Worm (Caenorhabditis elegans) whole organism, young adult: ENCODE results near the gene Y39A1A.17.

Experiments used
- B0019.2 ChIP-seq: fragments of 200-800 bp; sonication (Bioruptor generic); conservative IDR thresholded peaks from 2 replicates; pipeline ENCODE4 v1.3.6; 2022; ENCODE audit warnings: missing genetic modification reagents, missing genetic modification characterization, missing compliant biosample characterization
- B0261.1 ChIP-seq: sonication (generic microtip); optimal IDR thresholded peaks from 2 replicates; lab custom pipeline; 2016; ENCODE audit warnings: mild to moderate bottlenecking, missing genetic modification characterization, moderate library complexity, missing compliant biosample characterization
- B0336.3 ChIP-seq: fragments of 200-800 bp; sonication (Bioruptor generic); IDR thresholded peaks from 2 replicates; pipeline ENCODE4 v1.3.6; 2022; ENCODE audit warnings: missing genetic modification characterization, missing compliant biosample characterization
- D2030.7 ChIP-seq: fragments of 200-800 bp; sonication (Bioruptor generic); IDR thresholded peaks from 2 replicates; pipeline ENCODE4 v1.3.6; 2022; ENCODE audit warnings: missing genetic modification reagents, missing genetic modification characterization, missing compliant biosample characterization
- F10E7.11 ChIP-seq: sonication (generic microtip); optimal IDR thresholded peaks from 2 replicates; lab custom pipeline; 2017; ENCODE audit warnings: mild to moderate bottlenecking, missing genetic modification characterization, moderate library complexity, missing compliant biosample characterization
- F52B5.7 ChIP-seq: sonication (generic microtip); optimal IDR thresholded peaks from 2 replicates; lab custom pipeline; 2016; ENCODE audit warnings: mild to moderate bottlenecking, missing genetic modification characterization, missing compliant biosample characterization
- F55B11.4 ChIP-seq: sonication (generic microtip); optimal IDR thresholded peaks from 2 replicates; lab custom pipeline; 2016; ENCODE audit warnings: missing compliant biosample characterization, missing genetic modification characterization, borderline replicate concordance; ENCODE audit not compliant: insufficient read depth
- T07F8.4 ChIP-seq: sonication (generic microtip); optimal IDR thresholded peaks from 2 replicates; lab custom pipeline; 2016; ENCODE audit warnings: mild to moderate bottlenecking, missing genetic modification characterization, moderate library complexity, missing compliant biosample characterization
- T26A5.8 ChIP-seq: sonication (generic microtip); optimal IDR thresholded peaks from 2 replicates; lab custom pipeline; 2016; ENCODE audit warnings: missing genetic modification characterization, missing compliant biosample characterization
- Y53F4B.3 ChIP-seq: fragments of 200-800 bp; sonication (Bioruptor generic); IDR thresholded peaks from 2 replicates; pipeline ENCODE4 v1.3.6; 2022; ENCODE audit warnings: missing genetic modification reagents, missing genetic modification characterization, missing compliant biosample characterization
- akir-1 ChIP-seq: fragments of 200-800 bp; sonication (Bioruptor generic); optimal IDR thresholded peaks from 2 replicates; lab custom pipeline; 2018; ENCODE audit warnings: mild to moderate bottlenecking, missing genetic modification characterization, moderate library complexity, missing compliant biosample characterization
- attf-3 ChIP-seq: fragments of 200-800 bp; sonication (Bioruptor generic); conservative IDR thresholded peaks from 2 replicates; pipeline ENCODE4 v1.3.6; 2022; ENCODE audit warnings: missing genetic modification reagents, missing genetic modification characterization, missing compliant biosample characterization
- bed-1 ChIP-seq: fragments of 200-800 bp; sonication (Bioruptor generic); IDR thresholded peaks from 2 replicates; pipeline ENCODE4 v1.3.6; 2022; ENCODE audit warnings: missing genetic modification reagents, missing genetic modification characterization, missing compliant biosample characterization
- bed-2 ChIP-seq: fragments of 200-800 bp; sonication (Bioruptor generic); IDR thresholded peaks from 2 replicates; pipeline ENCODE4 v1.3.6; 2022; ENCODE audit warnings: missing genetic modification reagents, missing genetic modification characterization, missing compliant biosample characterization
- ceh-27 ChIP-seq: fragments of 200-800 bp; sonication (Bioruptor generic); optimal IDR thresholded peaks from 2 replicates; lab custom pipeline; 2018; ENCODE audit warnings: mild to moderate bottlenecking, missing genetic modification characterization, moderate library complexity, missing compliant biosample characterization
- ceh-40 ChIP-seq: fragments of 200-800 bp; sonication (Bioruptor generic); IDR thresholded peaks from 2 replicates; pipeline ENCODE4 v1.3.6; 2022; ENCODE audit warnings: missing genetic modification characterization, missing compliant biosample characterization
- dox-1 ChIP-seq: fragments of 200-800 bp; sonication (Bioruptor generic); IDR thresholded peaks from 2 replicates; pipeline ENCODE4 v1.3.6; 2022; ENCODE audit warnings: missing genetic modification reagents, missing genetic modification characterization, missing compliant biosample characterization
- dpff-1 ChIP-seq: sonication (generic microtip); optimal IDR thresholded peaks from 2 replicates; lab custom pipeline; 2017; ENCODE audit warnings: mild to moderate bottlenecking, missing genetic modification characterization, missing compliant biosample characterization
- efl-1 ChIP-seq: fragments of 150-350 bp; optimal IDR thresholded peaks from 2 replicates; lab custom pipeline; 2014; ENCODE audit warnings: missing biosample characterization, missing genetic modification reagents, missing genetic modification characterization
- egl-18 ChIP-seq: fragments of 200-800 bp; sonication (Bioruptor generic); IDR thresholded peaks from 2 replicates; pipeline ENCODE4 v1.3.6; 2022; ENCODE audit warnings: missing genetic modification reagents, missing genetic modification characterization, missing compliant biosample characterization
- egl-44 ChIP-seq: fragments of 200-800 bp; sonication (Bioruptor generic); IDR thresholded peaks from 2 replicates; pipeline ENCODE4 v1.3.6; 2022; ENCODE audit warnings: missing genetic modification reagents, missing genetic modification characterization, missing compliant biosample characterization
- ets-4 ChIP-seq: fragments of 200-800 bp; sonication (Bioruptor generic); optimal IDR thresholded peaks from 2 replicates; lab custom pipeline; 2018; ENCODE audit warnings: mild to moderate bottlenecking, missing genetic modification characterization, missing compliant biosample characterization
- hlh-26 ChIP-seq: fragments of 200-800 bp; sonication (Bioruptor generic); conservative IDR thresholded peaks from 2 replicates; pipeline ENCODE4 v1.3.6; 2022; ENCODE audit warnings: missing genetic modification reagents, missing genetic modification characterization, missing compliant biosample characterization
- hmg-1.2 ChIP-seq: fragments of 200-800 bp; sonication (Bioruptor generic); IDR thresholded peaks from 2 replicates; pipeline ENCODE4 v1.3.6; 2022; ENCODE audit warnings: missing genetic modification reagents, missing genetic modification characterization, missing compliant biosample characterization
- hrde-1 ChIP-seq: sonication (generic microtip); optimal IDR thresholded peaks from 2 replicates; lab custom pipeline; 2016; ENCODE audit warnings: missing genetic modification characterization, mild to moderate bottlenecking, missing compliant biosample characterization, moderate library complexity, missing genotype, missing genetic modification reagents, borderline replicate concordance
- lag-1 ChIP-seq: fragments of 200-800 bp; sonication (Bioruptor generic); IDR thresholded peaks from 2 replicates; pipeline ENCODE4 v1.3.6; 2022; ENCODE audit warnings: missing genetic modification reagents, missing genetic modification characterization, missing compliant biosample characterization
- let-607 ChIP-seq, 2 experiments: fragments of 200-800 bp in 1 of 2; sonication (Bioruptor generic) in 1 of 2; sonication (generic microtip) in 1 of 2; optimal IDR thresholded peaks; 2 replicates each; lab custom pipeline; 2016 to 2018; ENCODE audit warnings: mild to moderate bottlenecking in 2 of 2, missing compliant biosample characterization in 2 of 2, missing genetic modification characterization in 2 of 2, moderate library complexity in 2 of 2, missing genotype in 1 of 2
- lin-35 ChIP-seq, 3 experiments: fragments of 150-350 bp in 2 of 3; sonication (generic microtip) in 1 of 3; optimal IDR thresholded peaks; 2 replicates each; lab custom pipeline; 2014 to 2018; ENCODE audit warnings: missing biosample characterization in 3 of 3, missing genetic modification characterization in 3 of 3, missing genetic modification reagents in 3 of 3
- lsl-1 ChIP-seq: fragments of 200-800 bp; sonication (Bioruptor generic); optimal IDR thresholded peaks from 2 replicates; lab custom pipeline; 2018; ENCODE audit warnings: mild to moderate bottlenecking, missing genetic modification characterization, moderate library complexity, missing compliant biosample characterization
- madf-3 ChIP-seq: fragments of 200-800 bp; sonication (Bioruptor generic); IDR thresholded peaks from 2 replicates; pipeline ENCODE4 v1.3.6; 2022; ENCODE audit warnings: missing genetic modification reagents, missing genetic modification characterization, missing compliant biosample characterization
- madf-6 ChIP-seq: fragments of 200-800 bp; sonication (Bioruptor generic); IDR thresholded peaks from 2 replicates; pipeline ENCODE4 v1.3.6; 2022; ENCODE audit warnings: missing genetic modification reagents, missing genetic modification characterization, missing compliant biosample characterization
- madf-8 ChIP-seq: fragments of 200-800 bp; sonication (Bioruptor generic); conservative IDR thresholded peaks from 2 replicates; pipeline ENCODE4 v1.3.6; 2022; ENCODE audit warnings: missing genetic modification reagents, missing genetic modification characterization, missing compliant biosample characterization
- mcd-1 ChIP-seq: fragments of 200-800 bp; sonication (Bioruptor generic); IDR thresholded peaks from 2 replicates; pipeline ENCODE4 v1.3.6; 2022; ENCODE audit warnings: missing genetic modification reagents, missing genetic modification characterization, missing compliant biosample characterization
- mel-28 ChIP-seq: sonication (generic microtip); optimal IDR thresholded peaks from 2 replicates; lab custom pipeline; 2016; ENCODE audit warnings: borderline replicate concordance, mild to moderate bottlenecking, missing genetic modification characterization, missing compliant biosample characterization
- nfyb-1 ChIP-seq: fragments of 200-800 bp; sonication (Bioruptor generic); IDR thresholded peaks from 2 replicates; pipeline ENCODE4 v1.3.6; 2022; ENCODE audit warnings: missing genetic modification reagents, missing genetic modification characterization, missing compliant biosample characterization
- nhr-90 ChIP-seq: sonication (generic microtip); optimal IDR thresholded peaks from 2 replicates; lab custom pipeline; 2016; ENCODE audit warnings: missing genotype, mild to moderate bottlenecking, missing genetic modification characterization, missing compliant biosample characterization
- pha-4 ChIP-seq: fragments of 150-350 bp; sonication (generic microtip); optimal IDR thresholded peaks from 2 replicates; lab custom pipeline; 2014; ENCODE audit warnings: missing biosample characterization, missing genetic modification reagents, missing genetic modification characterization
- sdz-38 ChIP-seq: sonication (generic microtip); optimal IDR thresholded peaks from 2 replicates; lab custom pipeline; 2016; ENCODE audit warnings: missing genotype, missing genetic modification characterization, missing compliant biosample characterization
- sea-2 ChIP-seq: fragments of 200-800 bp; sonication (Bioruptor generic); IDR thresholded peaks from 2 replicates; pipeline ENCODE4 v1.3.6; 2022; ENCODE audit warnings: missing genetic modification characterization, missing compliant biosample characterization
- snpc-1.1 ChIP-seq: sonication (generic microtip); optimal IDR thresholded peaks from 2 replicates; lab custom pipeline; 2017; ENCODE audit warnings: missing genetic modification characterization, mild to moderate bottlenecking, missing compliant biosample characterization, antibody characterized with exemption, moderate library complexity, missing genotype, missing genetic modification reagents; ENCODE audit not compliant: insufficient read depth
- snpc-4 ChIP-seq, 5 experiments: fragments of 150-350 bp in 1 of 5; sonication (generic microtip) in 4 of 5; optimal IDR thresholded peaks; 2 replicates each; lab custom pipeline; 2014 to 2018; ENCODE audit warnings: missing genetic modification characterization in 5 of 5, missing biosample characterization in 3 of 5, antibody characterized with exemption in 2 of 5, mild to moderate bottlenecking in 2 of 5, missing compliant biosample characterization in 2 of 5, missing genotype in 2 of 5, moderate library complexity in 2 of 5, missing genetic modification reagents in 1 of 5
- somi-1 ChIP-seq: fragments of 200-800 bp; sonication (Bioruptor generic); optimal IDR thresholded peaks from 2 replicates; lab custom pipeline; 2018; ENCODE audit warnings: mild to moderate bottlenecking, missing genetic modification characterization, missing compliant biosample characterization
- tbp1 ChIP-seq: fragments of 200-800 bp; sonication (Bioruptor generic); optimal IDR thresholded peaks from 2 replicates; lab custom pipeline; 2018; ENCODE audit warnings: mild to moderate bottlenecking, missing genetic modification characterization, missing compliant biosample characterization
- tbx-9 ChIP-seq: sonication (generic microtip); optimal IDR thresholded peaks from 2 replicates; lab custom pipeline; 2016; ENCODE audit warnings: borderline replicate concordance, missing genetic modification characterization, inconsistent platforms, missing compliant biosample characterization
- unc-130 ChIP-seq: sonication (generic microtip); optimal IDR thresholded peaks from 2 replicates; lab custom pipeline; 2016; ENCODE audit warnings: missing genetic modification reagents, missing genetic modification characterization, missing compliant biosample characterization
- zim-3 ChIP-seq: sonication (generic microtip); optimal IDR thresholded peaks from 2 replicates; lab custom pipeline; 2017; ENCODE audit warnings: mild to moderate bottlenecking, missing genetic modification characterization, moderate library complexity, missing compliant biosample characterization
- ztf-18 ChIP-seq: sonication (generic microtip); optimal IDR thresholded peaks from 2 replicates; lab custom pipeline; 2016; ENCODE audit warnings: missing genotype, mild to moderate bottlenecking, missing genetic modification characterization, missing compliant biosample characterization

Y39A1A.17 gene

DNA sequence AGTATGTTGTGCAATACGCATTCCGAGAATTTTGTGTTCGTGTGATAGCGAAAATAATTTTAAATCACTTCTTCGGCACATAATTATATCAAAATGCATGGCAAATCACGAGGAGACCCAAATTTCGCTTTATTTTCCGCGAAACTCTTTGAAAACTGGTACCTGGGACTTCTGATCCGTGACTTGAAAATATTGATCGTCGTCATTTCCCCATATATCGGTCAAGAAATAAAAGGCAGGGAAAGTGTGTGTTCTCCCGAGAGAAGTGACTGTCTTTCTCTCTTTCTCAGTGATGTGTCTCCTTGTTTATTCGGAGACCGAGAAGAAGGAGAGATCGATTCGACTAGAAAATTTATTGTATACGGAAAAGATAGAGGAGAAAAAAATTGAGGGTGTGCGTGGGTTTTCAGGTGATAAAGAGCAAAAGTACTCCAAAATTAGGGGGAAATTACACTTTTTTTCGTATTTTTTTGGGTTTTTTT, 20.3 kb upstream of the Y39A1A.17 start, which contains the start of gene W09D10.5 (continued):
- TF ChIP-seq pha-4 (tag; lab: Kevin White, UChicago) (peak; percentile 63), snpc-4 (GFP tag; optimal IDR thresholded peaks at IDR 0.05; lab: Kevin White, UChicago) (no peak), snpc-4 (tag; optimal IDR thresholded peaks at IDR 0.05; lab: Kevin White, UChicago) (no peak), attf-3 (no peak), madf-8 (GFP tag; lab: Robert Waterston, UW) (no peak), hmg-1.2 (GFP tag; lab: Robert Waterston, UW) (no peak), egl-44 (GFP tag; lab: Robert Waterston, UW) (no peak), zim-3 (peak; percentile 78), mcd-1 (GFP tag; lab: Robert Waterston, UW) (no peak; the same call in 1 of the 2 replicates), B0336.3 (GFP tag; lab: Robert Waterston, UW) (peak; percentile 78), ets-4 (GFP tag; lab: Kevin White, UChicago) (no peak), akir-1 (GFP tag; lab: Kevin White, UChicago) (no peak), hrde-1 (tag; lab: Kevin White, UChicago) (no peak), lin-35 (GFP tag; optimal IDR thresholded peaks at IDR 0.05; lab: Kevin White, UChicago) (no peak), F55B11.4 (no peak), snpc-1.1 (tag; lab: Kevin White, UChicago) (no peak), dox-1 (GFP tag; lab: Robert Waterston, UW) (peak; percentile 62; the same call in 1 of the 2 replicates), F10E7.11 (tag; lab: Kevin White, UChicago) (no peak), lag-1 (no peak), dpff-1 (tag; lab: Kevin White, UChicago) (no peak), sea-2 (GFP tag; lab: Robert Waterston, UW) (no peak), ceh-40 (no peak), madf-3 (no peak), sdz-38 (no peak), nhr-90 (tag; lab: Kevin White, UChicago) (peak; percentile 45), T26A5.8 (tag; lab: Kevin White, UChicago) (no peak), tbp1 (GFP tag; lab: Kevin White, UChicago) (no peak), F52B5.7 (tag; lab: Kevin White, UChicago) (peak; percentile 57), T07F8.4 (no peak), bed-1 (GFP tag; lab: Robert Waterston, UW) (no peak)

DNA sequence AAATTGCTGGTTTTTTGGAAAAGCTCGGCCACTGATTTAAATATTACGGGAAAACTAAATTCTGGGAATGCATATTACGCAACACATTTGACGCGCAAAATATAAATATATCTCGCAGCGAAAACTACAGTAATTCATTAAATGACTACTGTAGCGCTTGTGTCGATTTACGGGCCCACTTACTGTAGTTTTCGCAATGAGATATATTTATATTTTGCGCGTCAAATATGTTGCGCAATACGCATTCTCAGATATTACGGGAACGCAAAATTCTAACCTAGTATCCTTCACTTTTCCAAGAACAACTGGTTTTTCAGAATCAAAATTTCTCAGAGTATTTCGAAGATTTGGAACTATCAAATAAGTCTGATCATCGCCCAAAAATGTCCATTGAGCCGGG, 18.8 kb upstream of the Y39A1A.17 start:
- TF ChIP-seq B0019.2 (GFP tag; lab: Robert Waterston, UW) (no peak), mel-28 (no peak), let-607 (tag; optimal IDR thresholded peaks at IDR 0.05; lab: Kevin White, UChicago) (no peak), somi-1 (no peak), lsl-1 (GFP tag; lab: Kevin White, UChicago) (peak; percentile 45)

DNA sequence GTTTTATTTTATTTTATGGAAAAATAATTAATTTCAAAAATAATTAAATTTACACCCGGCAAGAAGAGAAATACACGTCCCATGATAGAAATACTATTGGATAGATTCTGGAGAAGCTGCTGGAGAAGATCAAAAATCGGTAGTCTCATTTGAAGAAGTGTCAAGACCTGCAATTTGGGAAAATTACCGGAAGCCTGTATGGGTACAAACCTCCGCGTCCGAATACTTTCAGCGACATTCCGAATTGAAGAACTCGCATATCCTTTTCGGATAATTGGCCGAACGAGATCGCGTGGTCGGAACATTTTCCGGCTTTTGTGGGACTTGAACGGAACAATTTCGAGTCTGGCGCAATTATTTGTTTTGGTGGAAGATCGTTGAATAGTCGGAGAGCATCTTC, 17.6 kb upstream of the Y39A1A.17 start:
- no peak for TF ChIP-seq D2030.7 (GFP tag; lab: Robert Waterston, UW)
- TF ChIP-seq hlh-26 (GFP tag; lab: Robert Waterston, UW) = no peak
- TF ChIP-seq nfyb-1 (GFP tag; lab: Robert Waterston, UW) = peak; percentile 53; the same call in 1 of the 2 replicates
- no peak for TF ChIP-seq egl-18 (GFP tag; lab: Robert Waterston, UW)
- TF ChIP-seq bed-2 (GFP tag; lab: Robert Waterston, UW) = no peak
- TF ChIP-seq madf-6 (GFP tag; lab: Robert Waterston, UW) = peak; percentile 22; the same call in 1 of the 2 replicates
- no peak for TF ChIP-seq unc-130 (GFP tag; lab: Kevin White, UChicago)
- TF ChIP-seq B0261.1 = no peak
- TF ChIP-seq madf-3 = 0 out of 2 replicates have a peak, but pooled peaks have one; percentile 31
- no peak for TF ChIP-seq tbx-9
- peak; percentile 37 for TF ChIP-seq ztf-18
- no peak for TF ChIP-seq efl-1 (GFP tag; lab: Kevin White, UChicago)
- no peak for TF ChIP-seq ceh-27 (GFP tag; lab: Kevin White, UChicago)
- TF ChIP-seq Y53F4B.3 (GFP tag; lab: Robert Waterston, UW) = no peak
